Fruit fly (Drosophila melanogaster): ENCODE results near the gene CG9593.

- TF ChIP-seq CG6854 (GFP tag; optimal IDR thresholded peaks at IDR 0.05) (no peak), twi (tag; optimal IDR thresholded peaks at IDR 0.05) (no peak), CG8290 (GFP tag; optimal IDR thresholded peaks at IDR 0.05) (no peak), CG8290 (tag; optimal IDR thresholded peaks at IDR 0.05) (no peak)
Observed at dm6 chr3R:15768900-15769299, 33.2 kb upstream of the CG9593 start.
